Fruit fly (Drosophila melanogaster) ovary, adult (tissue): ENCODE measurements around the gene FIG4.

Source experiments
- CG17801 ChIP-seq: fragments of 200-800 bp; optimal IDR thresholded peaks from 2 replicates; lab custom pipeline; 2019; ENCODE audit warnings: missing biosample characterization, mild to moderate bottlenecking, missing genetic modification characterization, moderate library complexity; ENCODE audit not compliant: partially characterized antibody

The FIG4 gene

dm6 chr2L:4456539-4456994 is 8.4 kb upstream of the FIG4 start, which contains the start of gene Gs1l:
Gene Gs1l, minus strand, starts transcription at chr2L:4456807.
- peak; percentile 26 for TF ChIP-seq CG17801 (GFP tag; lab: Kevin White, UChicago)

- peak; percentile 61 for TF ChIP-seq CG17801 (GFP tag; lab: Kevin White, UChicago)
Observed at dm6 chr2L:4458119-4459056, 6.6 kb upstream of the FIG4 start, which contains the start of gene RpL27A. Gene RpL27A, minus strand, starts transcription at chr2L:4458364.

DNA sequence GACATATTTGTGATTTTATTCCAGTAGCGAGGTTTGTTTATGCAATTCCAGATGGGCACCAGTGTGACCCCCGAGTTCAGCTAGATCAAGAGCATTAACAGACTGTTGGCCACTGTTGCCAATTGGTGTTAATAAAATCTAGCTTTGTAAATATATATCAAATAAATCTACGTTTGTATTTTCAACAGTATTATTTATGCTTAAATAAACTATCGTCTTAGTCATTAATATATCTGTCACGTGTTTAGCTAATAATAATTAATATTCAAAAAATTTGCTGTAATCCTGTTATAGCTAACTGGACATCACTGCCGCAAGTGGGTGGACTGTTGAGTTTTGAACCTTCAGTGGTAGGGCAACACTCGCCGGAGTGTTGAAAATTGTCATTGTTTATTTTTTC is 5.4 kb upstream of the FIG4 start, which contains the start of the genes mRpL27 and CG15435:
TSS of gene mRpL27 (minus strand) at position 96 of the 400 bp plus-strand sequence.
TSS of gene CG15435 (plus strand) at position 187 of the 400 bp plus-strand sequence.
- TF ChIP-seq CG17801 (GFP tag; lab: Kevin White, UChicago), result no peak

DNA sequence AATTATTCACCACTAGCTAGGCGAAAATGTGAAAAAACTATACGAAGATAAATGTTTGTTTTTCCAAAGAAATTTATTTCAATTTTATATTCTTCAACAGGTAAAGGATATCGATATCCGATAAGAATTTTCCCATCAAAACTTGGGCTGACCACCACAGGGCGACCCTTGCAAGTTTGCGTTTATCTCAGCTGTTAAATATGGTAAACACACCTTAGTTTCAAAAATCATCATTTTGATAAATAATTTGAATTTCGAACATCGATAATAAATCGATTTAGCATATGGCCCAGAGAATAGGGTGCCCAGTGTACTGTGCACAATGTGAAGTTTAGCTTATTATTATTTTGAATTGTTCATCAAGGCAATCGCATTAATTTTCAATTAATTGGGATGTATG is 1.7 kb upstream of the FIG4 start, which contains the start of the genes CG15443 and Paris:
TSS of gene CG15443 (minus strand) at position 125 of the 400 bp plus-strand sequence.
TSS of gene Paris (plus strand) at position 289 of the 400 bp plus-strand sequence.
- no peak for TF ChIP-seq CG17801 (GFP tag; lab: Kevin White, UChicago)

- no peak for TF ChIP-seq CG17801 (GFP tag; lab: Kevin White, UChicago)
Observed at dm6 chr2L:4475422-4475821, 10.4 kb downstream of the FIG4 start.

DNA sequence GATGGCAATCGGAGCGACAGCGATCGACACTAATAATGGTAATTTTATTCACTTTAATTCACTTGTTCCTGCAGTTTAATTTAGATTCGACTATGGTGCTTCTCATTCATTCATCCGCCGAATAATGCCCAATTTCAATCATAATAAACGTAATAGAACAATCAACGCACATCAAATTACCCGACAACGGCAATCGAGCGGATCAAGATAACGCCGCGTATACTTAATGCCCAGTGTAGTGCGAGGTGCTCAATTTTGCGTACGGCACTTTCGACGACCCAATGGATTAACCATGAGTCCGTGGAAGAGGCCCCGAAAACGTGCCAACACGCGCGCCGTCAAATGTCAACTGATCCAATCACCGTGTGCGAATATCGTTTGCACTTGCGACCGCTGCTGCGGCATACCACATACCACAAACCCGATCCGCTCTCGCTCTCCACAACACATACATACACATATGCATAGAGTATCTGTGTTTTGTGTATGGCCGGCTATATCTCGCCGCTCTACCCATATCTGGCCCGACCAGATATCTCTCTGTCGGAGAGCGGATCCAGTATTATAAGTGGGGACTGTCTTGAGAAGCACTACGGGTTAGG is 11.8 kb downstream of the FIG4 start, which contains the start of gene ine:
TSS of gene ine (minus strand) at position 351 of the 602 bp plus-strand sequence.
- no peak for TF ChIP-seq CG17801 (GFP tag; lab: Kevin White, UChicago)

dm6 chr2L:4477978-4478377 is 13.0 kb downstream of the FIG4 start:
- no peak for TF ChIP-seq CG17801 (GFP tag; lab: Kevin White, UChicago)
